Worm (Caenorhabditis elegans) whole organism, mixed stage, embryonic: ENCODE results near the gene srg-59.
A peak's percentile ranks its signal among the peaks of the same experiment; 100 is the strongest.

ENCODE experiments used
- blmp-1 ChIP-seq: fragments of 150-350 bp; optimal IDR thresholded peaks from 2 replicates; lab custom pipeline; 2014; ENCODE audit warnings: missing biosample characterization, missing genetic modification characterization
- ceh-83 ChIP-seq: fragments of 200-800 bp; sonication (Bioruptor generic); optimal IDR thresholded peaks from 2 replicates; lab custom pipeline; 2018; ENCODE audit warnings: mild to moderate bottlenecking, missing genetic modification characterization, missing compliant biosample characterization
- ham-2 ChIP-seq: fragments of 200-800 bp; sonication (Bioruptor generic); optimal IDR thresholded peaks from 2 replicates; lab custom pipeline; 2018; ENCODE audit warnings: mild to moderate bottlenecking, missing genetic modification characterization, missing compliant biosample characterization
- lin-32 ChIP-seq: fragments of 200-800 bp; sonication (Bioruptor generic); optimal IDR thresholded peaks from 2 replicates; lab custom pipeline; 2018; ENCODE audit warnings: mild to moderate bottlenecking, missing genetic modification characterization, missing compliant biosample characterization
- mab-5 ChIP-seq: fragments of 150-350 bp; optimal IDR thresholded peaks from 2 replicates; lab custom pipeline; 2014; ENCODE audit warnings: missing biosample characterization, missing genetic modification characterization
- mls-2 ChIP-seq: sonication (generic microtip); optimal IDR thresholded peaks from 2 replicates; lab custom pipeline; 2016; ENCODE audit warnings: mild to moderate bottlenecking, missing genetic modification characterization, moderate library complexity, missing compliant biosample characterization
- nhr-76 ChIP-seq: sonication (generic microtip); optimal IDR thresholded peaks from 2 replicates; lab custom pipeline; 2017; ENCODE audit warnings: missing biosample characterization, missing genetic modification characterization
- snpc-4 ChIP-seq: fragments of 150-350 bp; optimal IDR thresholded peaks from 2 replicates; lab custom pipeline; 2014; ENCODE audit warnings: missing biosample characterization, missing genetic modification characterization
- unc-39 ChIP-seq: fragments of 150-350 bp; optimal IDR thresholded peaks from 2 replicates; lab custom pipeline; 2014; ENCODE audit warnings: missing biosample characterization, missing genetic modification characterization
- unc-62 ChIP-seq: fragments of 150-350 bp; optimal IDR thresholded peaks from 2 replicates; lab custom pipeline; 2014; ENCODE audit warnings: missing biosample characterization, missing genetic modification reagents, missing genetic modification characterization

- no peak for TF ChIP-seq blmp-1 (tag; lab: Kevin White, UChicago)
- no peak for TF ChIP-seq snpc-4
- peak; percentile 12 for TF ChIP-seq mls-2 (tag; lab: Kevin White, UChicago)
- TF ChIP-seq unc-62 (GFP tag; lab: Kevin White, UChicago): no peak
- no peak for TF ChIP-seq ham-2 (GFP tag; lab: Kevin White, UChicago)
- no peak for TF ChIP-seq nhr-76 (tag; lab: Kevin White, UChicago)
- TF ChIP-seq ceh-83 (GFP tag; lab: Kevin White, UChicago): no peak
- no peak for TF ChIP-seq lin-32 (GFP tag; lab: Kevin White, UChicago)
- TF ChIP-seq unc-39 (tag; lab: Kevin White, UChicago): no peak
- no peak for TF ChIP-seq mab-5
Observed at ce11 chrV:2694389-2694788, 30.7 kb downstream of the srg-59 start, which contains the start of gene Y45G12B.2.
